Fruit fly (Drosophila melanogaster) whole organism, embryonic: ENCODE data around the gene wfs1.
A peak's percentile ranks its signal among the peaks of the same experiment; 100 is the strongest.

Source experiments
- Ada2b ChIP-seq: fragments of 200-800 bp; sonication (Bioruptor generic); IDR thresholded peaks from 2 replicates; pipeline ENCODE4 v1.3.6; 2022; ENCODE audit warnings: missing biosample characterization, missing genetic modification characterization
- Aef1 ChIP-seq: fragments of 200-800 bp; sonication (Bioruptor generic); IDR thresholded peaks from 3 replicates; pipeline ENCODE4 v1.3.6; 2022; ENCODE audit warnings: missing biosample characterization, missing genetic modification characterization
- Atf3 ChIP-seq: fragments of 200-800 bp; sonication (Bioruptor generic); optimal IDR thresholded peaks from 3 replicates; lab custom pipeline; 2016; ENCODE audit warnings: missing biosample characterization, missing genetic modification characterization
- CG1024 ChIP-seq: fragments of 200-800 bp; sonication (Bioruptor generic); IDR thresholded peaks from 2 replicates; pipeline ENCODE4 v1.3.6; 2022; ENCODE audit warnings: missing biosample characterization, missing genetic modification characterization
- CG10565 ChIP-seq: fragments of 200-800 bp; sonication (Bioruptor generic); optimal IDR thresholded peaks from 3 replicates; lab custom pipeline; 2016; ENCODE audit warnings: missing biosample characterization, mild to moderate bottlenecking, missing genetic modification characterization
- CG10959 ChIP-seq: fragments of 200-800 bp; sonication (Bioruptor generic); IDR thresholded peaks from 2 replicates; pipeline ENCODE4 v1.3.6; 2022; ENCODE audit warnings: missing biosample characterization, missing genetic modification characterization
- CG11560 ChIP-seq: fragments of 200-800 bp; sonication (Bioruptor generic); IDR thresholded peaks from 3 replicates; pipeline ENCODE4 v1.3.6; 2022; ENCODE audit warnings: missing biosample characterization, missing genetic modification characterization
- CG12769 ChIP-seq: fragments of 200-800 bp; sonication (Bioruptor generic); optimal IDR thresholded peaks from 2 replicates; lab custom pipeline; 2019; ENCODE audit warnings: missing biosample characterization, mild to moderate bottlenecking, missing genetic modification characterization, moderate library complexity
- CG14441 ChIP-seq: fragments of 200-800 bp; sonication (Bioruptor generic); IDR thresholded peaks from 2 replicates; pipeline ENCODE4 v1.3.6; 2022; ENCODE audit warnings: missing biosample characterization, missing genetic modification characterization
- CG17328 ChIP-seq: fragments of 200-800 bp; sonication (Bioruptor generic); IDR thresholded peaks from 2 replicates; pipeline ENCODE4 v1.3.6; 2022; ENCODE audit warnings: missing biosample characterization, missing genetic modification characterization
- CG17829 ChIP-seq: fragments of 200-800 bp; optimal IDR thresholded peaks from 2 replicates; lab custom pipeline; 2019; ENCODE audit warnings: missing biosample characterization, mild to moderate bottlenecking, missing genetic modification characterization, moderate library complexity
- CG18011 ChIP-seq: fragments of 200-800 bp; sonication (Bioruptor generic); optimal IDR thresholded peaks from 2 replicates; lab custom pipeline; 2017; ENCODE audit warnings: missing biosample characterization, missing genetic modification characterization, mild to moderate bottlenecking, moderate library complexity, missing genotype
- CG1832 ChIP-seq: fragments of 200-800 bp; sonication (Bioruptor generic); optimal IDR thresholded peaks from 2 replicates; lab custom pipeline; 2017; ENCODE audit warnings: missing biosample characterization, mild to moderate bottlenecking, missing genetic modification characterization, inconsistent platforms
- CG2199 ChIP-seq: fragments of 200-800 bp; sonication (Bioruptor generic); IDR thresholded peaks from 3 replicates; pipeline ENCODE4 v1.3.6; 2022; ENCODE audit warnings: missing biosample characterization, missing genetic modification characterization
- CG2202 ChIP-seq: fragments of 200-800 bp; sonication (Bioruptor generic); optimal IDR thresholded peaks from 2 replicates; lab custom pipeline; 2018; ENCODE audit warnings: missing biosample characterization, mild to moderate bottlenecking, missing genetic modification characterization
- CG2678 ChIP-seq: fragments of 200-800 bp; sonication (Bioruptor generic); optimal IDR thresholded peaks from 3 replicates; lab custom pipeline; 2019; ENCODE audit warnings: missing biosample characterization, mild to moderate bottlenecking, missing genetic modification characterization, moderate library complexity
- CG31441 ChIP-seq: fragments of 200-800 bp; sonication (Bioruptor generic); IDR thresholded peaks from 2 replicates; pipeline ENCODE4 v1.3.6; 2022; ENCODE audit warnings: missing biosample characterization, missing genetic modification characterization
- CG33557 ChIP-seq: fragments of 200-800 bp; sonication (Bioruptor generic); optimal IDR thresholded peaks from 2 replicates; lab custom pipeline; 2019; ENCODE audit warnings: missing biosample characterization, mild to moderate bottlenecking, missing genetic modification characterization, moderate library complexity
- CG42726 ChIP-seq: fragments of 200-800 bp; sonication (Bioruptor generic); IDR thresholded peaks from 2 replicates; pipeline ENCODE4 v1.3.6; 2022; ENCODE audit warnings: missing biosample characterization, missing genetic modification characterization; ENCODE audit not compliant: partially characterized antibody
- CG4820 ChIP-seq: fragments of 200-800 bp; sonication (Bioruptor generic); optimal IDR thresholded peaks from 3 replicates; lab custom pipeline; 2016; ENCODE audit warnings: missing biosample characterization, missing genetic modification characterization
- CG9727 ChIP-seq: fragments of 200-800 bp; sonication (Bioruptor generic); optimal IDR thresholded peaks from 3 replicates; lab custom pipeline; 2017; ENCODE audit warnings: missing biosample characterization, mild to moderate bottlenecking, missing genetic modification characterization
- CG9876 ChIP-seq: fragments of 200-800 bp; sonication (Bioruptor generic); optimal IDR thresholded peaks from 2 replicates; lab custom pipeline; 2016; ENCODE audit warnings: missing biosample characterization, missing genetic modification characterization
- Gug ChIP-seq: fragments of 200-800 bp; sonication (Bioruptor generic); IDR thresholded peaks from 4 replicates; pipeline ENCODE4 v1.3.6; 2022; ENCODE audit warnings: missing biosample characterization, missing genetic modification characterization
- Hr3 ChIP-seq: fragments of 200-800 bp; sonication (Bioruptor generic); optimal IDR thresholded peaks from 3 replicates; lab custom pipeline; 2016; ENCODE audit warnings: missing biosample characterization, missing genetic modification characterization
- Optix ChIP-seq: fragments of 200-800 bp; sonication (Bioruptor generic); IDR thresholded peaks from 3 replicates; pipeline ENCODE4 v1.3.6; 2022; ENCODE audit warnings: missing biosample characterization, missing genetic modification characterization
- Pdp1 ChIP-seq, 2 experiments: fragments of 200-800 bp; sonication (Bioruptor generic); optimal IDR thresholded peaks; 3 replicates each; lab custom pipeline; 2016; ENCODE audit warnings: missing biosample characterization in 2 of 2, missing genetic modification characterization in 2 of 2, mild to moderate bottlenecking in 1 of 2, moderate library complexity in 1 of 2
- Side ChIP-seq: fragments of 200-800 bp; sonication (Bioruptor generic); optimal IDR thresholded peaks from 2 replicates; lab custom pipeline; 2016; ENCODE audit warnings: missing biosample characterization, missing genetic modification characterization
- Ssrp ChIP-seq: fragments of 200-800 bp; sonication (Bioruptor generic); optimal IDR thresholded peaks from 2 replicates; lab custom pipeline; 2018; ENCODE audit warnings: missing biosample characterization, mild to moderate bottlenecking, missing genetic modification characterization, moderate library complexity
- Xbp1 ChIP-seq: fragments of 200-800 bp; sonication (Bioruptor generic); optimal IDR thresholded peaks from 3 replicates; lab custom pipeline; 2016; ENCODE audit warnings: missing biosample characterization, mild to moderate bottlenecking, missing genetic modification characterization
- ab ChIP-seq: fragments of 200-800 bp; sonication (Bioruptor generic); optimal IDR thresholded peaks from 2 replicates; lab custom pipeline; 2016; ENCODE audit warnings: missing biosample characterization, missing genetic modification characterization
- ap ChIP-seq: fragments of 200-800 bp; sonication (Bioruptor generic); IDR thresholded peaks from 2 replicates; pipeline ENCODE4 v1.3.6; 2022; ENCODE audit warnings: missing biosample characterization, missing genetic modification characterization
- bcd ChIP-seq: fragments of 200-800 bp; sonication (Bioruptor generic); optimal IDR thresholded peaks from 2 replicates; lab custom pipeline; 2017; ENCODE audit warnings: missing biosample characterization, mild to moderate bottlenecking, missing genetic modification characterization
- dysf ChIP-seq: fragments of 200-800 bp; sonication (Bioruptor generic); IDR thresholded peaks from 3 replicates; pipeline ENCODE4 v1.3.6; 2022; ENCODE audit warnings: missing biosample characterization, missing genetic modification characterization
- hth ChIP-seq: fragments of >200 bp; optimal IDR thresholded peaks from 2 replicates; lab custom pipeline; 2017; ENCODE audit warnings: inconsistent platforms
- ind ChIP-seq: fragments of 200-800 bp; sonication (Bioruptor generic); optimal IDR thresholded peaks from 3 replicates; lab custom pipeline; 2016; ENCODE audit warnings: missing biosample characterization, missing genetic modification characterization
- jigr1 ChIP-seq: fragments of 200-800 bp; sonication (Bioruptor generic); IDR thresholded peaks from 3 replicates; pipeline ENCODE4 v1.3.6; 2022; ENCODE audit warnings: missing biosample characterization, missing genetic modification characterization
- kni ChIP-seq: fragments of 200-800 bp; sonication (Bioruptor generic); optimal IDR thresholded peaks from 3 replicates; lab custom pipeline; 2017; ENCODE audit warnings: mild to moderate bottlenecking, missing biosample characterization, missing genetic modification reagents, missing genetic modification characterization
- lmd ChIP-seq: fragments of 200-800 bp; sonication (Bioruptor generic); IDR thresholded peaks from 2 replicates; pipeline ENCODE4 v1.3.6; 2022; ENCODE audit warnings: missing biosample characterization, missing genetic modification characterization
- maf-S ChIP-seq: fragments of 200-800 bp; sonication (Bioruptor generic); optimal IDR thresholded peaks from 2 replicates; lab custom pipeline; 2016; ENCODE audit warnings: missing biosample characterization, missing genetic modification characterization
- p53 ChIP-seq: fragments of 200-800 bp; sonication (Bioruptor generic); optimal IDR thresholded peaks from 2 replicates; lab custom pipeline; 2016; ENCODE audit warnings: missing biosample characterization, missing genetic modification characterization
- pb ChIP-seq: fragments of 200-800 bp; sonication (Bioruptor generic); optimal IDR thresholded peaks from 3 replicates; lab custom pipeline; 2016; ENCODE audit warnings: missing biosample characterization, missing genetic modification characterization
- ro ChIP-seq: fragments of 200-800 bp; sonication (Bioruptor generic); IDR thresholded peaks from 2 replicates; pipeline ENCODE4 v1.3.6; 2022; ENCODE audit warnings: missing biosample characterization, missing genetic modification characterization
- sc ChIP-seq, 3 experiments: fragments of >200 bp in 2 of 3; fragments of 200-800 bp in 1 of 3; sonication (Bioruptor generic) in 1 of 3; optimal IDR thresholded peaks; 2 replicates in 2 of 3; 3 replicates in 1 of 3; lab custom pipeline; 2017; ENCODE audit warnings: mild to moderate bottlenecking in 1 of 3, missing biosample characterization in 1 of 3, missing genetic modification characterization in 1 of 3, missing genetic modification reagents in 1 of 3
- sens-2 ChIP-seq: fragments of 200-800 bp; sonication (Bioruptor generic); IDR thresholded peaks from 2 replicates; pipeline ENCODE4 v1.3.6; 2022; ENCODE audit warnings: missing biosample characterization, missing genetic modification characterization
- shn ChIP-seq: fragments of 200-800 bp; sonication (Bioruptor generic); optimal IDR thresholded peaks from 3 replicates; lab custom pipeline; 2016; ENCODE audit warnings: missing biosample characterization, missing genetic modification characterization
- stc ChIP-seq: fragments of 200-800 bp; sonication (Bioruptor generic); IDR thresholded peaks from 2 replicates; pipeline ENCODE4 v1.3.6; 2022; ENCODE audit warnings: missing biosample characterization, missing genetic modification characterization
- tio ChIP-seq: fragments of 200-800 bp; sonication (Bioruptor generic); optimal IDR thresholded peaks from 2 replicates; lab custom pipeline; 2017; ENCODE audit warnings: missing biosample characterization, missing genetic modification characterization, inconsistent platforms
- trem ChIP-seq: fragments of 200-800 bp; optimal IDR thresholded peaks from 3 replicates; lab custom pipeline; 2019; ENCODE audit warnings: missing biosample characterization, mild to moderate bottlenecking, missing genetic modification characterization, moderate library complexity
- wor ChIP-seq: fragments of 200-800 bp; sonication (Bioruptor generic); IDR thresholded peaks from 2 replicates; pipeline ENCODE4 v1.3.6; 2022; ENCODE audit warnings: missing biosample characterization, missing genetic modification characterization
- yki ChIP-seq: fragments of >200 bp; optimal IDR thresholded peaks from 3 replicates; lab custom pipeline; 2018
- z ChIP-seq: fragments of 200-800 bp; sonication (Bioruptor generic); IDR thresholded peaks from 3 replicates; pipeline ENCODE4 v1.3.6; 2022; ENCODE audit warnings: missing biosample characterization, missing genetic modification characterization
- zfh2 ChIP-seq: fragments of 200-800 bp; sonication (Bioruptor generic); optimal IDR thresholded peaks from 2 replicates; lab custom pipeline; 2016; ENCODE audit warnings: missing biosample characterization, missing genetic modification characterization

Gene wfs1

DNA sequence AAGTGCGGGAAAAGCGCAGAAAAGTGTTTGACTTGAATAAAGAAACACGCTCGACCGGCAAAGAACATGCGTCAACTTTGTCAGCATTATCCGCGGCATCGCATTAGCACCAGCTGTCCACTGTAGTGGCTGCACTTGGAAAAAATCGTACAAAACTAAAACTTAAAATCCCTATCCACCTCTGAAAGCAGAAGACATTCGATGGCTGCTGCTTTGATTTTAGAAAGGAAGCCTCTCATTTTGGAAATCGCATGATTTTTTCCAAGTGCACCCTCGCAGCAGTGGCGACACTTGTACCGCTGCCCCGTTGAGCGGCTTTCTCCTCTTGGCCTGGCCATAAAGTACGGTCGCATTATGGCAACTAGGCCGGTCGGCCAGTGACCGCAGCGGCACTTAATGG, 25.9 kb downstream of the wfs1 start (continued):
- peak; percentile 3 for TF ChIP-seq maf-S
- TF ChIP-seq Side (GFP tag; lab: Kevin White, UChicago), result peak; percentile 15
- peak; percentile 35 for TF ChIP-seq bcd (GFP tag; lab: Kevin White, UChicago)
- TF ChIP-seq trem (tag; lab: Kevin White, UChicago), result no peak
- peak; percentile 15 for TF ChIP-seq Atf3
- peak; percentile 44 for TF ChIP-seq CG14441 (GFP tag; lab: Robert Waterston, UW)
- 0 out of 2 replicates have a peak, but pooled peaks have one; percentile 13 for TF ChIP-seq ro (GFP tag; lab: Robert Waterston, UW)
- TF ChIP-seq CG2678 (tag; lab: Kevin White, UChicago), result peak; percentile 56
- TF ChIP-seq z (GFP tag; lab: Robert Waterston, UW), result no peak
- TF ChIP-seq tio (GFP tag; lab: Kevin White, UChicago), result peak; percentile 8
- 0 out of 2 replicates have a peak, but pooled peaks have one; percentile 43 for TF ChIP-seq CG10959 (GFP tag; lab: Robert Waterston, UW)
- peak; percentile 62; the same call in 3 of the 4 replicates for TF ChIP-seq Gug (GFP tag; lab: Robert Waterston, UW)
- TF ChIP-seq yki (lab: Kevin White, UChicago), result no peak
- 0 out of 3 replicates have a peak, but pooled peaks have one; percentile 32 for TF ChIP-seq CG11560 (tag; lab: Robert Waterston, UW)
- TF ChIP-seq CG42726 (GFP tag; lab: Robert Waterston, UW), result no peak
- 0 out of 2 replicates have a peak, but pooled peaks have one; percentile 20 for TF ChIP-seq stc
- peak; percentile 26 for TF ChIP-seq CG12769
- TF ChIP-seq Pdp1 (GFP tag; optimal IDR thresholded peaks at IDR 0.05; lab: Kevin White, UChicago), result peak; percentile 17 to 35
- peak; percentile 33 for TF ChIP-seq CG4820 (GFP tag; lab: Kevin White, UChicago)
- peak; percentile 4 for TF ChIP-seq Hr3 (GFP tag; lab: Kevin White, UChicago)
- peak; percentile 56 for TF ChIP-seq Xbp1 (GFP tag; lab: Kevin White, UChicago)
- peak; percentile 48 for TF ChIP-seq Ssrp (tag; lab: Kevin White, UChicago)
- peak; percentile 38; the same call in 1 of the 2 replicates for TF ChIP-seq ap (GFP tag; lab: Robert Waterston, UW)
- TF ChIP-seq kni (GFP tag; lab: Kevin White, UChicago), result no peak
- no peak for TF ChIP-seq CG2202 (tag; lab: Kevin White, UChicago)
- peak; percentile 30 for TF ChIP-seq CG9727 (GFP tag; lab: Kevin White, UChicago)
- peak; percentile 77 for TF ChIP-seq Optix (GFP tag; lab: Robert Waterston, UW)
- no peak for TF ChIP-seq Aef1 (GFP tag; lab: Robert Waterston, UW)
- peak; percentile 23; the same call in 1 of the 2 replicates for TF ChIP-seq CG31441 (GFP tag; lab: Robert Waterston, UW)
- TF ChIP-seq ab (GFP tag; lab: Kevin White, UChicago), result no peak
- TF ChIP-seq CG10565, result no peak
- no peak for TF ChIP-seq CG1832 (GFP tag; lab: Kevin White, UChicago)
- TF ChIP-seq Ada2b (GFP tag; lab: Robert Waterston, UW), result peak; percentile 70
- peak; percentile 21 for TF ChIP-seq shn (GFP tag; lab: Kevin White, UChicago)
- TF ChIP-seq p53 (GFP tag; lab: Kevin White, UChicago), result no peak
- no peak for TF ChIP-seq CG17829 (tag; lab: Kevin White, UChicago)
- TF ChIP-seq dysf (GFP tag; lab: Robert Waterston, UW), result peak; percentile 31; the same call in 1 of the 3 replicates
- TF ChIP-seq CG17328, result peak; percentile 60
- no peak for TF ChIP-seq CG33557 (GFP tag; lab: Kevin White, UChicago)
- TF ChIP-seq zfh2 (GFP tag; lab: Kevin White, UChicago), result no peak
- peak; percentile 27; the same call in 1 of the 2 replicates for TF ChIP-seq sens-2 (GFP tag; lab: Robert Waterston, UW)
- TF ChIP-seq CG9876, result peak; percentile 34
- TF ChIP-seq jigr1, result 0 out of 3 replicates have a peak, but pooled peaks have one; percentile 31
- peak; percentile 45 for TF ChIP-seq CG1024 (GFP tag; lab: Robert Waterston, UW)
- TF ChIP-seq ind, result peak; percentile 51
- peak; percentile 44 for TF ChIP-seq pb (GFP tag; lab: Kevin White, UChicago)
- no peak for TF ChIP-seq hth
- TF ChIP-seq wor, result peak; percentile 60
- TF ChIP-seq sc (optimal IDR thresholded peaks at IDR 0.05; lab: Kevin White, UChicago), result no peak
- peak; percentile 30 for TF ChIP-seq sc (GFP tag; optimal IDR thresholded peaks at IDR 0.05; lab: Kevin White, UChicago)
- no peak for TF ChIP-seq CG2199 (GFP tag; lab: Robert Waterston, UW)
- peak; percentile 8 for TF ChIP-seq CG18011 (GFP tag; lab: Kevin White, UChicago)
- TF ChIP-seq lmd (GFP tag; lab: Robert Waterston, UW), result peak; percentile 55
